Worm (Caenorhabditis elegans) whole organism, late embryonic: ENCODE measurements around the gene mrps-33.

ENCODE experiments used
- F13H6.1 ChIP-seq: sonication (generic microtip); optimal IDR thresholded peaks from 2 replicates; lab custom pipeline; 2016; ENCODE audit warnings: missing genetic modification characterization, missing compliant biosample characterization
- ama-1 ChIP-seq: fragments of 150-350 bp; optimal IDR thresholded peaks from 2 replicates; lab custom pipeline; 2014
- ceh-30 ChIP-seq: fragments of 150-350 bp; optimal IDR thresholded peaks from 2 replicates; lab custom pipeline; 2014; ENCODE audit warnings: missing biosample characterization, missing genetic modification characterization
- ceh-45 ChIP-seq: fragments of 200-800 bp; sonication (Bioruptor generic); IDR thresholded peaks from 2 replicates; pipeline ENCODE4 v1.3.6; 2022; ENCODE audit warnings: missing genetic modification reagents, missing genetic modification characterization, missing compliant biosample characterization
- dve-1 ChIP-seq: sonication (generic microtip); optimal IDR thresholded peaks from 2 replicates; lab custom pipeline; 2017; ENCODE audit warnings: antibody characterized with exemption, mild to moderate bottlenecking, missing genetic modification characterization, missing compliant biosample characterization
- elt-2 ChIP-seq: sonication (generic microtip); optimal IDR thresholded peaks from 2 replicates; lab custom pipeline; 2016; ENCODE audit warnings: missing genetic modification reagents, missing genetic modification characterization, missing compliant biosample characterization
- hlh-13 ChIP-seq: fragments of 200-800 bp; sonication (Bioruptor generic); optimal IDR thresholded peaks from 2 replicates; lab custom pipeline; 2018; ENCODE audit warnings: mild to moderate bottlenecking, missing genetic modification characterization, missing compliant biosample characterization
- tbx-7 ChIP-seq: sonication (generic microtip); optimal IDR thresholded peaks from 2 replicates; lab custom pipeline; 2016; ENCODE audit warnings: missing genotype, missing genetic modification characterization, missing compliant biosample characterization
- unc-42 ChIP-seq: sonication (generic microtip); optimal IDR thresholded peaks from 2 replicates; lab custom pipeline; 2016; ENCODE audit warnings: missing genotype, missing genetic modification characterization, missing compliant biosample characterization
- unc-55 ChIP-seq: sonication (generic microtip); optimal IDR thresholded peaks from 2 replicates; lab custom pipeline; 2017; ENCODE audit warnings: missing biosample characterization, missing genetic modification reagents, missing genetic modification characterization

DNA sequence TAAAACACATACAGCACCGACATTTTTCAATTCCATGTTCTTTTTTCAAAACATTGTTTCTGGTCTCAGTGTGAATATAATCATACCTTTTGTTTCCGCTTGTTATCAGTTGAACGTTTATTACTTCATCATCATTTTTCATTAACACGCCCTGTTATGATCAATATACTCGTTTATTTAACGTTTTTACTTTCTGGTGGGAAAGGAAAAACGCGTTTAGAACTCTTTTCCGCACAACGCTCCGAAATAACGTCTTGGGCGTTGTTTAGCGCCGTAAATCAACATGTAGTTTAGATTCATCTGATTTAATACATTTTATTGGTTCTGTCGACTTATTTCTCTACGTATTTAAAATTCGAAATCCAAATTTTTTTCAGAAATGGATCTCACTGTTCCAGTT lies 14.5 kb downstream of the mrps-33 start, which contains the start of gene pgm-3:
- TF ChIP-seq unc-55, result no peak
- no peak for TF ChIP-seq dve-1 (tag; lab: Kevin White, UChicago)
- TF ChIP-seq unc-42 (tag; lab: Kevin White, UChicago), result no peak
- no peak for TF ChIP-seq tbx-7 (tag; lab: Kevin White, UChicago)
- TF ChIP-seq ceh-30 (tag; lab: Kevin White, UChicago), result no peak
- TF ChIP-seq ceh-45, result no peak
- TF ChIP-seq ama-1, result no peak
- no peak for TF ChIP-seq F13H6.1 (tag; lab: Kevin White, UChicago)
- TF ChIP-seq elt-2 (tag; lab: Kevin White, UChicago), result no peak
- no peak for TF ChIP-seq hlh-13 (GFP tag; lab: Kevin White, UChicago)
